Fruit fly (Drosophila melanogaster): ENCODE measurements around the gene CG11601.
A peak's percentile ranks its signal among the peaks of the same experiment; 100 is the strongest.

Gene CG11601

dm6 chr2L:250507-251215 is 32.4 kb downstream of the CG11601 start, which contains the start of gene kis (continued):
- TF ChIP-seq CG30403 (GFP tag; optimal IDR thresholded peaks at IDR 0.05) = peak; percentile 54
- no peak for TF ChIP-seq gt (GFP tag; IDR thresholded peaks at IDR 0.05)
- TF ChIP-seq CG1529 (GFP tag; optimal IDR thresholded peaks at IDR 0.05) = no peak
- peak; percentile 31 for TF ChIP-seq Dip3 (GFP tag; optimal IDR thresholded peaks at IDR 0.05)
- TF ChIP-seq danr (GFP tag; IDR thresholded peaks at IDR 0.05) = no peak
- TF ChIP-seq CG11398 (GFP tag; optimal IDR thresholded peaks at IDR 0.05) = no peak
- TF ChIP-seq CG7271 (tag; optimal IDR thresholded peaks at IDR 0.05) = peak; percentile 20
- TF ChIP-seq lov (optimal IDR thresholded peaks at IDR 0.05) = no peak
- TF ChIP-seq lov (GFP tag; IDR thresholded peaks at IDR 0.05) = 0 out of 3 replicates have a peak, but pooled peaks have one; percentile 48
- peak; percentile 16 for TF ChIP-seq CG10431 (GFP tag; optimal IDR thresholded peaks at IDR 0.05)
- TF ChIP-seq Neu2 (GFP tag; optimal IDR thresholded peaks at IDR 0.05; ENCODE audit: borderline replicate concordance) = no peak
- TF ChIP-seq chm (GFP tag; IDR thresholded peaks at IDR 0.05) = 0 out of 2 replicates have a peak, but pooled peaks have one; percentile 29
- peak; percentile 66 for TF ChIP-seq Rfx (GFP tag; IDR thresholded peaks at IDR 0.05)
- peak; percentile 3 for TF ChIP-seq NK7.1 (GFP tag; optimal IDR thresholded peaks at IDR 0.05)
- peak; percentile 96 for TF ChIP-seq CG34224 (GFP tag; IDR thresholded peaks at IDR 0.05; ENCODE audit: partially characterized antibody)
- peak; percentile 43 for TF ChIP-seq Dad (GFP tag; optimal IDR thresholded peaks at IDR 0.05)
- peak; percentile 51; the same call in 1 of the 2 replicates for TF ChIP-seq CG32767 (GFP tag; IDR thresholded peaks at IDR 0.05)
- peak; percentile 98 for TF ChIP-seq knrl (GFP tag; IDR thresholded peaks at IDR 0.05; ENCODE audit: partially characterized antibody)
- TF ChIP-seq aop (GFP tag; IDR thresholded peaks at IDR 0.05) = no peak
- TF ChIP-seq jumu (GFP tag; optimal IDR thresholded peaks at IDR 0.05) = peak; percentile 59
- peak; percentile 95 for TF ChIP-seq Doc3 (GFP tag; IDR thresholded peaks at IDR 0.05; ENCODE audit: partially characterized antibody)
- no peak for TF ChIP-seq dmrt11E (tag; optimal IDR thresholded peaks at IDR 0.05)
- no peak for TF ChIP-seq CG7928 (GFP tag; optimal IDR thresholded peaks at IDR 0.05)
- peak; percentile 90 for TF ChIP-seq sens (GFP tag)
- peak; percentile 49 for TF ChIP-seq CG8290 (GFP tag; optimal IDR thresholded peaks at IDR 0.05)
- TF ChIP-seq CG8290 (tag; optimal IDR thresholded peaks at IDR 0.05) = peak in 1 of 2 experiments; percentile 60
- TF ChIP-seq CG2202 (tag; optimal IDR thresholded peaks at IDR 0.05) = no peak
- TF ChIP-seq sima (GFP tag; optimal IDR thresholded peaks at IDR 0.05) = peak; percentile 10
- peak; percentile 4 for TF ChIP-seq ind (GFP tag; optimal IDR thresholded peaks at IDR 0.05)
- TF ChIP-seq emc (GFP tag; optimal IDR thresholded peaks at IDR 0.05) = peak; percentile 10
- no peak for TF ChIP-seq Atf-2 (GFP tag; optimal IDR thresholded peaks at IDR 0.05)
- TF ChIP-seq D19A (tag; optimal IDR thresholded peaks at IDR 0.05) = peak; percentile 22
- no peak for TF ChIP-seq lola (GFP tag; optimal IDR thresholded peaks at IDR 0.05)
- peak; percentile 76 for TF ChIP-seq CHES-1-like (GFP tag; optimal IDR thresholded peaks at IDR 0.05)
- TF ChIP-seq da (GFP tag; optimal IDR thresholded peaks at IDR 0.05) = no peak
- TF ChIP-seq CG4328 (GFP tag; optimal IDR thresholded peaks at IDR 0.05) = peak; percentile 21
- no peak for TF ChIP-seq fd96Cb (tag; optimal IDR thresholded peaks at IDR 0.05)
- no peak; the same call in 1 of the 2 replicates for TF ChIP-seq HLH3B (GFP tag; IDR thresholded peaks at IDR 0.05)
- no peak for TF ChIP-seq C15 (GFP tag; IDR thresholded peaks at IDR 0.05)
- TF ChIP-seq dpn (GFP tag; optimal IDR thresholded peaks at IDR 0.05) = peak; percentile 27 to 63
- TF ChIP-seq fd64A (GFP tag; optimal IDR thresholded peaks at IDR 0.05) = no peak
- TF ChIP-seq Ssrp (tag; optimal IDR thresholded peaks at IDR 0.05) = no peak
- TF ChIP-seq CG4404 (GFP tag; IDR thresholded peaks at IDR 0.05) = no peak
- no peak for TF ChIP-seq pfk (GFP tag; optimal IDR thresholded peaks at IDR 0.05)
- TF ChIP-seq CG12219 (GFP tag; optimal IDR thresholded peaks at IDR 0.05) = no peak
- TF ChIP-seq CG6254 (GFP tag; optimal IDR thresholded peaks at IDR 0.05) = no peak
- TF ChIP-seq dimm (GFP tag; IDR thresholded peaks at IDR 0.05) = no peak
- TF ChIP-seq unpg (GFP tag; optimal IDR thresholded peaks at IDR 0.05) = peak; percentile 43
- TF ChIP-seq hth (optimal IDR thresholded peaks at IDR 0.05) = no peak
- TF ChIP-seq Mad (GFP tag; optimal IDR thresholded peaks at IDR 0.05) = peak; percentile 43
- no peak for TF ChIP-seq Taf1 (GFP tag; IDR thresholded peaks at IDR 0.05)

Data from whole organism, embryonic.